Worm (Caenorhabditis elegans) whole organism, L3 larva: ENCODE data around the gene vha-5.
"Not testable (repeated sequence)": the region's sequence is repeated elsewhere in the genome, so short reads cannot be mapped to it uniquely, and the experiment has no call there.

ENCODE experiments used
- aly-2 ChIP-seq: fragments of 150-350 bp; optimal IDR thresholded peaks from 2 replicates; lab custom pipeline; 2014; ENCODE audit warnings: missing biosample characterization, missing genetic modification characterization
- ama-1 ChIP-seq: fragments of 150-350 bp; optimal IDR thresholded peaks from 2 replicates; lab custom pipeline; 2018
- ceh-16 ChIP-seq: sonication (generic microtip); optimal IDR thresholded peaks from 2 replicates; lab custom pipeline; 2017; ENCODE audit warnings: missing biosample characterization, missing genetic modification characterization
- ceh-28 ChIP-seq: fragments of 150-350 bp; optimal IDR thresholded peaks from 2 replicates; lab custom pipeline; 2014; ENCODE audit warnings: missing biosample characterization, missing genetic modification reagents, missing genetic modification characterization
- ceh-82 ChIP-seq: fragments of 150-350 bp; optimal IDR thresholded peaks from 2 replicates; lab custom pipeline; 2014; ENCODE audit warnings: missing biosample characterization, missing genetic modification characterization
- ceh-9 ChIP-seq: sonication (generic microtip); optimal IDR thresholded peaks from 2 replicates; lab custom pipeline; 2018; ENCODE audit warnings: missing biosample characterization, missing genetic modification characterization
- daf-12 ChIP-seq: fragments of 150-350 bp; optimal IDR thresholded peaks from 2 replicates; lab custom pipeline; 2014; ENCODE audit warnings: missing biosample characterization, missing genetic modification reagents, missing genetic modification characterization
- egl-5 ChIP-seq: fragments of 150-350 bp; optimal IDR thresholded peaks from 2 replicates; lab custom pipeline; 2017; ENCODE audit warnings: missing biosample characterization, missing genetic modification reagents, missing genetic modification characterization, inconsistent platforms
- elt-1 ChIP-seq: fragments of 150-350 bp; optimal IDR thresholded peaks from 2 replicates; lab custom pipeline; 2014; ENCODE audit warnings: missing biosample characterization, missing genetic modification characterization
- elt-2 ChIP-seq: sonication (generic microtip); optimal IDR thresholded peaks from 2 replicates; lab custom pipeline; 2016; ENCODE audit warnings: missing genetic modification reagents, mild to moderate bottlenecking, missing genetic modification characterization, missing compliant biosample characterization
- elt-3 ChIP-seq, 3 experiments: fragments of 150-350 bp in 1 of 3; sonication (generic microtip) in 2 of 3; optimal IDR thresholded peaks; 2 replicates in 2 of 3; 4 replicates in 1 of 3; lab custom pipeline; 2014 to 2017; ENCODE audit warnings: missing biosample characterization in 3 of 3, missing genetic modification characterization in 3 of 3
- eor-1 ChIP-seq, 2 experiments: fragments of 150-350 bp; optimal IDR thresholded peaks; 2 replicates each; lab custom pipeline; 2014 to 2018; ENCODE audit warnings: missing biosample characterization in 2 of 2, missing genetic modification characterization in 2 of 2
- fkh-2 ChIP-seq: fragments of 150-350 bp; optimal IDR thresholded peaks from 2 replicates; lab custom pipeline; 2014; ENCODE audit warnings: missing biosample characterization, missing genetic modification reagents, missing genetic modification characterization
- fos-1 ChIP-seq: fragments of 150-350 bp; optimal IDR thresholded peaks from 2 replicates; lab custom pipeline; 2014; ENCODE audit warnings: missing biosample characterization, missing genetic modification characterization
- jun-1 ChIP-seq: fragments of 150-350 bp; optimal IDR thresholded peaks from 2 replicates; lab custom pipeline; 2014; ENCODE audit warnings: missing biosample characterization, missing genetic modification reagents, missing genetic modification characterization
- lin-39 ChIP-seq: fragments of 150-350 bp; optimal IDR thresholded peaks from 2 replicates; lab custom pipeline; 2018; ENCODE audit warnings: missing biosample characterization, missing genetic modification reagents, missing genetic modification characterization
- mdl-1 ChIP-seq: fragments of 150-350 bp; optimal IDR thresholded peaks from 2 replicates; lab custom pipeline; 2014; ENCODE audit warnings: missing biosample characterization, missing genetic modification characterization
- nhr-12 ChIP-seq: fragments of 150-350 bp; optimal IDR thresholded peaks from 2 replicates; lab custom pipeline; 2014; ENCODE audit warnings: missing biosample characterization, missing genetic modification characterization
- nhr-23 ChIP-seq: fragments of 150-350 bp; optimal IDR thresholded peaks from 2 replicates; lab custom pipeline; 2014; ENCODE audit warnings: missing biosample characterization, missing genetic modification reagents, missing genetic modification characterization
- nhr-25 ChIP-seq: sonication (generic microtip); optimal IDR thresholded peaks from 2 replicates; lab custom pipeline; 2017; ENCODE audit warnings: missing biosample characterization, missing genetic modification characterization
- nhr-43 ChIP-seq: sonication (generic microtip); optimal IDR thresholded peaks from 2 replicates; lab custom pipeline; 2016; ENCODE audit warnings: mild to moderate bottlenecking, missing genetic modification characterization, missing compliant biosample characterization; ENCODE audit not compliant: poor library complexity, severe bottlenecking
- nhr-67 ChIP-seq: fragments of 150-350 bp; optimal IDR thresholded peaks from 2 replicates; lab custom pipeline; 2014; ENCODE audit warnings: missing biosample characterization, missing genetic modification characterization
- pha-4 ChIP-seq: fragments of 150-350 bp; optimal IDR thresholded peaks from 2 replicates; lab custom pipeline; 2014; ENCODE audit warnings: missing biosample characterization, missing genetic modification reagents, missing genetic modification characterization
- pqm-1 ChIP-seq: fragments of 150-350 bp; optimal IDR thresholded peaks from 2 replicates; lab custom pipeline; 2017; ENCODE audit warnings: missing biosample characterization, missing genetic modification characterization, inconsistent platforms
- sea-2 ChIP-seq: fragments of 150-350 bp; sonication (generic microtip); optimal IDR thresholded peaks from 4 replicates; lab custom pipeline; 2014; ENCODE audit warnings: missing biosample characterization, missing genetic modification reagents, missing genetic modification characterization
- tbx-2 ChIP-seq: sonication (generic microtip); optimal IDR thresholded peaks from 2 replicates; lab custom pipeline; 2016; ENCODE audit warnings: mild to moderate bottlenecking, missing genetic modification characterization, missing compliant biosample characterization
- unc-39 ChIP-seq: sonication (generic microtip); optimal IDR thresholded peaks from 4 replicates; lab custom pipeline; 2017; ENCODE audit warnings: missing biosample characterization, missing genetic modification characterization
- unc-62 ChIP-seq: fragments of 150-350 bp; sonication (generic microtip); optimal IDR thresholded peaks from 4 replicates; lab custom pipeline; 2014; ENCODE audit warnings: missing biosample characterization, missing genetic modification reagents, missing genetic modification characterization
- zag-1 ChIP-seq: fragments of 150-350 bp; optimal IDR thresholded peaks from 2 replicates; lab custom pipeline; 2014; ENCODE audit warnings: missing biosample characterization, missing genetic modification characterization
- ztf-11 ChIP-seq: fragments of 150-350 bp; optimal IDR thresholded peaks from 2 replicates; lab custom pipeline; 2014; ENCODE audit warnings: missing biosample characterization, missing genetic modification characterization

Gene vha-5

DNA sequence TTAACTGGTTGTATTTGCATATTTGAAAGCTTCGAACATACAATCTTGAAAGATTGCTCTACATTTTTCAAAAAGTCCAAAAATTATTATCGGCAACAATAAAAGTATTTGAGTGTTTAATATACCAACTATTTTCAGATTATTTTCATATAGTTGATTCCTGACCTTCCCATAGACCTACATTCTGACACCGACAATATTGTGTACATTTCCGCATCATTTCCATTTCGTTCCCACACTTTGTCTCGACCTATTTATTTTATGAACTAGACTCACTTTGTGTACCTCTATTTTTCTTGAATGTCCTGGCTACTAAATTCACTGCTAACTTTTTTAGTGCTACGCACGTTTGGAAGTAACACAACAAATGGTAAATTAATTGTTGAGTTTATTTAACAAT lies 38.6 kb downstream of the vha-5 start, which contains the start of gene lgc-5:
TSS of gene lgc-5 (plus strand) at position 301 of the 400 bp plus-strand sequence.
- no peak for TF ChIP-seq elt-3 (tag; optimal IDR thresholded peaks at IDR 0.05; lab: Kevin White, UChicago)
- no peak for TF ChIP-seq aly-2 (tag; lab: Kevin White, UChicago)
- no peak for TF ChIP-seq ceh-9 (tag; lab: Kevin White, UChicago)
- TF ChIP-seq eor-1 (tag; optimal IDR thresholded peaks at IDR 0.05; lab: Kevin White, UChicago): no peak
- TF ChIP-seq ama-1 (lab: Kevin White, UChicago): no peak
- no peak for TF ChIP-seq fos-1 (tag; lab: Kevin White, UChicago)
- TF ChIP-seq elt-2 (tag; lab: Kevin White, UChicago): no peak
- no peak for TF ChIP-seq ceh-28 (tag; lab: Kevin White, UChicago)
- TF ChIP-seq unc-62: no peak
- no peak for TF ChIP-seq nhr-67 (tag; lab: Kevin White, UChicago)
- no peak for TF ChIP-seq nhr-12 (tag; lab: Kevin White, UChicago)
- no peak for TF ChIP-seq fkh-2 (tag; lab: Kevin White, UChicago)
- no peak for TF ChIP-seq pha-4
- no peak for TF ChIP-seq ceh-82 (tag; lab: Kevin White, UChicago)
- TF ChIP-seq nhr-23 (tag; lab: Kevin White, UChicago): no peak
- no peak for TF ChIP-seq egl-5 (tag; lab: Kevin White, UChicago)
- no peak for TF ChIP-seq mdl-1 (tag; lab: Kevin White, UChicago)
- no peak for TF ChIP-seq sea-2
- no peak for TF ChIP-seq zag-1 (tag; lab: Kevin White, UChicago)
- TF ChIP-seq tbx-2 (tag; lab: Kevin White, UChicago): no peak
- TF ChIP-seq, all 47 proteins: peak for 0

DNA sequence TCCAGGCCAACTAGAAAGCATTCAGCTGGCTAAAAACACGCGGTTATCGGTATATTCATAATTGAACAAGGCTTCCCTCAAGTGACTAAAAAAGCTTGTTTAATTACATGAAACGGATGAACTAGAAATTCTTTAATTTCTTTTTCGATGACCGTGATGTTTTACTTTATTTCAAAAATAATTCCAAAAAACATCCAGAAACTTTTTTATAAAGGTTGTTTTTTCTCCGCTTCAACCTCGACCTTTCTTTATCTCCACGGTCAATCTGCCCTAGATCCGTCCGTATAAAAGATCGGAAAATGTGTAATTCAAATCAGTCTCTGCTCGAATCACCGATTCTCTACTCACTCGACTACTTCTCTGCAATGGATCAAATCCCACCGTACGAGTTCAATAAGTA lies 41.8 kb downstream of the vha-5 start, which contains the start of gene F17E9.5:
TSS of gene F17E9.5 (plus strand) at position 301 of the 400 bp plus-strand sequence.
- TF ChIP-seq elt-3 (tag; optimal IDR thresholded peaks at IDR 0.05; lab: Kevin White, UChicago) (no peak), mdl-1 (tag; lab: Kevin White, UChicago) (no peak), nhr-25 (tag; lab: Kevin White, UChicago) (no peak), unc-39 (tag; lab: Kevin White, UChicago) (no peak), ceh-82 (tag; lab: Kevin White, UChicago) (no peak), ama-1 (lab: Kevin White, UChicago) (no peak), nhr-43 (tag; lab: Kevin White, UChicago) (no peak), ztf-11 (tag; lab: Kevin White, UChicago) (no peak), lin-39 (no peak), nhr-67 (tag; lab: Kevin White, UChicago) (no peak), eor-1 (tag; optimal IDR thresholded peaks at IDR 0.05; lab: Kevin White, UChicago) (no peak), ceh-9 (tag; lab: Kevin White, UChicago) (no peak), elt-2 (tag; lab: Kevin White, UChicago) (no peak), ceh-16 (no peak)
- TF ChIP-seq, all 47 proteins: peak for 0

DNA sequence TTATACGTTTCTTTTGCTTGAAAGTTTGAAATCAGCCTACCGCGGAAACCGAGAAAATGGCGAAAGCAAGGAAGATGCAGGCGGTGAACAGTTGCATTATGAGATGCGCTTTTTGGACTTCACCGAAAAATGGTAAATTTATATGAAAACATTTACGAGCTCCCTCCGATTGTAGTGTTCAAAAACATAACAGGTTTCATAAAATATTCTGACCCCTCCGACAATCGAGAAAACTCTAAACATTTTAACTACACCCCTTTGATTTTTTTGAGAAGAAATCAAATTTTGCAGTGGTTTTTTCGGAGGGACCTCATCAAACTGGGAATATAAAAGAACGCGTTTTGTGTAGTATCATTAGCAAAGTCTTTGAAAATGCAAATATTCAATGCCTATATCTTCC lies 43.3 kb downstream of the vha-5 start, which contains the start of the genes F17E9.18 and F17E9.15:
TSS of gene F17E9.18 (minus strand) at position 101 of the 400 bp plus-strand sequence.
TSS of gene F17E9.15 (plus strand) at position 368 of the 400 bp plus-strand sequence.
- TF ChIP-seq jun-1 (tag; lab: Kevin White, UChicago): no peak
- TF ChIP-seq pqm-1 (tag; lab: Kevin White, UChicago): no peak
- TF ChIP-seq eor-1 (tag; optimal IDR thresholded peaks at IDR 0.05; lab: Kevin White, UChicago): no peak
- TF ChIP-seq elt-1 (tag; lab: Kevin White, UChicago): no peak
- no peak for TF ChIP-seq zag-1 (tag; lab: Kevin White, UChicago)
- no peak for TF ChIP-seq egl-5 (tag; lab: Kevin White, UChicago)
- TF ChIP-seq nhr-43 (tag; lab: Kevin White, UChicago): no peak
- TF ChIP-seq fkh-2 (tag; lab: Kevin White, UChicago): no peak
- TF ChIP-seq ceh-16: no peak
- TF ChIP-seq lin-39: no peak
- no peak for TF ChIP-seq daf-12

DNA sequence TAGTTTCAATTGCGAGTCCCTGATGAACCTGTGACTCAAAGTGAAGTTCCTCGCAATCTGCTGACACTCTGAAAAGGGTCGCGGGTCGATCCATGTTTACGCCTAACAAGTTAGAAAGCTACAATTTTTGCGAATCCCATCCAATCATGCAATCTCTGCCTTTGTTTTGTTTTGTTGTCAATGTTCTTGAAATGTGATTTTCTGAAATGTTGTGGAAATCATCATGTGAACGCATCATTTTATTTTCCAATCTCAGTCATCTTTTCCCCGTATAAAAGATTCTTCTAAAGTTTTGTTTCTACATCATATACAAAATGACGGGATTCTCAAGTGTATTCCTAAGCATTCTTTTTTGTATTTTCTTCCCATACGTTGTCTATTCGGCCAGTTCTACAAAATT lies 44.3 kb downstream of the vha-5 start, which contains the start of gene F17E9.4:
TSS of gene F17E9.4 (plus strand) at position 301 of the 400 bp plus-strand sequence.
- no peak for TF ChIP-seq nhr-43 (tag; lab: Kevin White, UChicago)
- no peak for TF ChIP-seq fos-1 (tag; lab: Kevin White, UChicago)

DNA sequence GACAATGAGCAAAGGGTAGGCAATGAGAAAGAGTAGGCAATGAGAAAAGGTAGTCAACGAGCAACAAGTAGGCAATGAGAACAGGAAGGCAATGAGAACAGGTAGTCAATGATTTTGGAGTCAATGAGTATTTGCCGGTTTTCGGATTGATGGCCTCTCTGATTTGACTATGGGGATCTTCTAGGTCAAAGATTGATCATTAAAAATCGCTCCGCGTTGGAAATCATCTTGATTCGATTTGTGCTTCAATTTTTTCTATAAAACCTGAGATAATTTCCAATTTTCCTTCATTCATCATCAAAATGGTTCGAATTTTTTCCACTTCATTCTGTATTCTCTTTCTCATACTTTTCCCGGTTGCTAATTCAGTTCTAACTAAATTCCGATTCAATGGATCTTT lies 48.3 kb downstream of the vha-5 start, which contains the start of gene F17E9.16:
TSS of gene F17E9.16 (plus strand) at position 301 of the 400 bp plus-strand sequence.
- not testable (repeated sequence) for TF ChIP-seq unc-39 (tag; lab: Kevin White, UChicago); ceh-16; lin-39
- TF ChIP-seq, all 47 proteins: peak for 0; not testable (repeated sequence) for 47
